Fruit fly (Drosophila melanogaster): ENCODE measurements around the gene Hs3st-B.
A peak's percentile ranks its signal among the peaks of the same experiment; 100 is the strongest.

The Hs3st-B gene

DNA sequence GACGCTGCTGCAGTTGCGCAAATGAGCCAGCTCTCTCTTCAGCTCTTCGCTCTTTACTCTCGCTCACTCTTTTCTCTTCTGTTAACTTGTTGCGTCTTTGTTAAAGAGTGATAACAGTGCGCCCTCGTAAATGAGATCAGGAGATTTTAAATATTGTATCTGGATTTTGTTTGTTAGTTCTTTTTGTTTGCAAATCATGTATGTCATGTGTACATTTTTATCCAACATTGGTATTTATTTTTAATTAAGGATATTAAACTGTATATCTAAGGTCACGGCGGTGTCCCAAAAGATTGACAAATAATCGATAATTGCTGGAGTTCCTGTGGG is 50.3 kb downstream of the Hs3st-B start (continued):
- TF ChIP-seq Dek (tag; optimal IDR thresholded peaks at IDR 0.05): peak; percentile 38
- no peak for TF ChIP-seq gfzf (GFP tag; optimal IDR thresholded peaks at IDR 0.05)
- TF ChIP-seq eve (GFP tag; optimal IDR thresholded peaks at IDR 0.05): peak in 1 of 2 experiments; percentile 79
- TF ChIP-seq CG7745 (tag; optimal IDR thresholded peaks at IDR 0.05): no peak
- TF ChIP-seq Xrp1 (GFP tag; IDR thresholded peaks at IDR 0.05): peak; percentile 74
- no peak for TF ChIP-seq TFAM (GFP tag; optimal IDR thresholded peaks at IDR 0.05)
- peak; percentile 7 for TF ChIP-seq CG12744 (GFP tag; optimal IDR thresholded peaks at IDR 0.05)
- peak; percentile 98 for TF ChIP-seq CG3163 (GFP tag; optimal IDR thresholded peaks at IDR 0.05)
- TF ChIP-seq NK7.1 (GFP tag; optimal IDR thresholded peaks at IDR 0.05): no peak
- no peak for TF ChIP-seq CG10565 (GFP tag; optimal IDR thresholded peaks at IDR 0.05)
- no peak for TF ChIP-seq CG15514 (GFP tag; optimal IDR thresholded peaks at IDR 0.05)
- TF ChIP-seq sug (tag; optimal IDR thresholded peaks at IDR 0.05): no peak
- no peak for TF ChIP-seq Dfd (GFP tag; optimal IDR thresholded peaks at IDR 0.05)
- TF ChIP-seq Bteb2 (GFP tag; optimal IDR thresholded peaks at IDR 0.05): no peak
- no peak for TF ChIP-seq aop (GFP tag; IDR thresholded peaks at IDR 0.05)
- peak; percentile 37 for TF ChIP-seq jumu (GFP tag; optimal IDR thresholded peaks at IDR 0.05)
- peak; percentile 32 for TF ChIP-seq CG12219 (GFP tag; optimal IDR thresholded peaks at IDR 0.05)
- TF ChIP-seq CG15073 (GFP tag; optimal IDR thresholded peaks at IDR 0.05): no peak
- TF ChIP-seq gcm2 (GFP tag; optimal IDR thresholded peaks at IDR 0.05): no peak
- TF ChIP-seq bigmax (GFP tag; optimal IDR thresholded peaks at IDR 0.05): no peak
- TF ChIP-seq phol (tag; optimal IDR thresholded peaks at IDR 0.05): peak; percentile 49
- no peak; the same call in 2 of the 3 replicates for TF ChIP-seq zen2 (GFP tag; IDR thresholded peaks at IDR 0.05; ENCODE audit: partially characterized antibody)
- no peak for TF ChIP-seq gro (GFP tag; optimal IDR thresholded peaks at IDR 0.05)
- no peak for TF ChIP-seq crc (GFP tag; optimal IDR thresholded peaks at IDR 0.05)
- no peak for TF ChIP-seq zen (tag; optimal IDR thresholded peaks at IDR 0.05)
- no peak for TF ChIP-seq nau (GFP tag; optimal IDR thresholded peaks at IDR 0.05)
- no peak for TF ChIP-seq Poxn (GFP tag; IDR thresholded peaks at IDR 0.05)
- TF ChIP-seq repo (GFP tag; optimal IDR thresholded peaks at IDR 0.05): no peak
- TF ChIP-seq nmo (GFP tag; optimal IDR thresholded peaks at IDR 0.05): peak; percentile 22
- TF ChIP-seq CG1233 (GFP tag; optimal IDR thresholded peaks at IDR 0.05): peak; percentile 33
- TF ChIP-seq CG15696 (tag; optimal IDR thresholded peaks at IDR 0.05): peak; percentile 69
- peak; percentile 60 for TF ChIP-seq Oli (tag; optimal IDR thresholded peaks at IDR 0.05)
- no peak for TF ChIP-seq crol (GFP tag; IDR thresholded peaks at IDR 0.05)
- TF ChIP-seq CG7357 (GFP tag; IDR thresholded peaks at IDR 0.05): peak; percentile 16; the same call in 1 of the 3 replicates
- no peak for TF ChIP-seq CG4707 (GFP tag; optimal IDR thresholded peaks at IDR 0.05)
- TF ChIP-seq eyg (GFP tag; optimal IDR thresholded peaks at IDR 0.05): no peak
- 0 out of 3 replicates have a peak, but pooled peaks have one; percentile 50 for TF ChIP-seq Mrtf (GFP tag; IDR thresholded peaks at IDR 0.05)
- TF ChIP-seq Six4 (GFP tag; optimal IDR thresholded peaks at IDR 0.05): no peak
- TF ChIP-seq unc-4 (GFP tag; IDR thresholded peaks at IDR 0.05; ENCODE audit: partially characterized antibody): no peak
- TF ChIP-seq ara (GFP tag; IDR thresholded peaks at IDR 0.05): peak; percentile 54
- no peak for TF ChIP-seq CG43689 (GFP tag; IDR thresholded peaks at IDR 0.05)
- TF ChIP-seq lov (optimal IDR thresholded peaks at IDR 0.05): no peak
- peak; percentile 60; the same call in 1 of the 3 replicates for TF ChIP-seq lov (GFP tag; IDR thresholded peaks at IDR 0.05)
- TF ChIP-seq PHDP (tag; optimal IDR thresholded peaks at IDR 0.05): peak; percentile 42
- TF ChIP-seq rib (GFP tag; IDR thresholded peaks at IDR 0.05): no peak; the same call in 1 of the 2 replicates
- TF ChIP-seq sc (optimal IDR thresholded peaks at IDR 0.05): no peak
- TF ChIP-seq sc (GFP tag; optimal IDR thresholded peaks at IDR 0.05): no peak
- TF ChIP-seq cwo (GFP tag; optimal IDR thresholded peaks at IDR 0.05): no peak
- TF ChIP-seq CG17186 (GFP tag; optimal IDR thresholded peaks at IDR 0.05): no peak
- TF ChIP-seq en (GFP tag; optimal IDR thresholded peaks at IDR 0.05): no peak
- TF ChIP-seq Atf3 (GFP tag; optimal IDR thresholded peaks at IDR 0.05): no peak
- TF ChIP-seq CG11695 (GFP tag; IDR thresholded peaks at IDR 0.05): peak; percentile 69; the same call in 2 of the 3 replicates
